Worm (Caenorhabditis elegans) whole organism, L3 larva: ENCODE results near the gene tag-322.

Source experiments
- R02D3.7 ChIP-seq: fragments of 150-350 bp; optimal IDR thresholded peaks from 2 replicates; lab custom pipeline; 2014; ENCODE audit warnings: missing biosample characterization, missing genetic modification characterization
- aly-2 ChIP-seq: fragments of 150-350 bp; optimal IDR thresholded peaks from 2 replicates; lab custom pipeline; 2014; ENCODE audit warnings: missing biosample characterization, missing genetic modification characterization
- ama-1 ChIP-seq: fragments of 150-350 bp; optimal IDR thresholded peaks from 2 replicates; lab custom pipeline; 2018
- ceh-16 ChIP-seq: sonication (generic microtip); optimal IDR thresholded peaks from 2 replicates; lab custom pipeline; 2017; ENCODE audit warnings: missing biosample characterization, missing genetic modification characterization
- ceh-28 ChIP-seq: fragments of 150-350 bp; optimal IDR thresholded peaks from 2 replicates; lab custom pipeline; 2014; ENCODE audit warnings: missing biosample characterization, missing genetic modification reagents, missing genetic modification characterization
- ceh-82 ChIP-seq: fragments of 150-350 bp; optimal IDR thresholded peaks from 2 replicates; lab custom pipeline; 2014; ENCODE audit warnings: missing biosample characterization, missing genetic modification characterization
- ceh-9 ChIP-seq: sonication (generic microtip); optimal IDR thresholded peaks from 2 replicates; lab custom pipeline; 2018; ENCODE audit warnings: missing biosample characterization, missing genetic modification characterization
- daf-12 ChIP-seq: fragments of 150-350 bp; optimal IDR thresholded peaks from 2 replicates; lab custom pipeline; 2014; ENCODE audit warnings: missing biosample characterization, missing genetic modification reagents, missing genetic modification characterization
- egl-27 ChIP-seq: sonication (generic microtip); optimal IDR thresholded peaks from 4 replicates; lab custom pipeline; 2017; ENCODE audit warnings: missing biosample characterization, missing genetic modification reagents, missing genetic modification characterization
- egl-5 ChIP-seq: fragments of 150-350 bp; optimal IDR thresholded peaks from 2 replicates; lab custom pipeline; 2017; ENCODE audit warnings: missing biosample characterization, missing genetic modification reagents, missing genetic modification characterization, inconsistent platforms
- elt-1 ChIP-seq: fragments of 150-350 bp; optimal IDR thresholded peaks from 2 replicates; lab custom pipeline; 2014; ENCODE audit warnings: missing biosample characterization, missing genetic modification characterization
- elt-2 ChIP-seq: sonication (generic microtip); optimal IDR thresholded peaks from 2 replicates; lab custom pipeline; 2016; ENCODE audit warnings: missing genetic modification reagents, mild to moderate bottlenecking, missing genetic modification characterization, missing compliant biosample characterization
- elt-3 ChIP-seq, 3 experiments: fragments of 150-350 bp in 1 of 3; sonication (generic microtip) in 2 of 3; optimal IDR thresholded peaks; 2 replicates in 2 of 3; 4 replicates in 1 of 3; lab custom pipeline; 2014 to 2017; ENCODE audit warnings: missing biosample characterization in 3 of 3, missing genetic modification characterization in 3 of 3
- fkh-10 ChIP-seq: sonication (generic microtip); optimal IDR thresholded peaks from 2 replicates; lab custom pipeline; 2017; ENCODE audit warnings: missing biosample characterization, missing genetic modification reagents, missing genetic modification characterization
- fkh-2 ChIP-seq: fragments of 150-350 bp; optimal IDR thresholded peaks from 2 replicates; lab custom pipeline; 2014; ENCODE audit warnings: missing biosample characterization, missing genetic modification reagents, missing genetic modification characterization
- fos-1 ChIP-seq: fragments of 150-350 bp; optimal IDR thresholded peaks from 2 replicates; lab custom pipeline; 2014; ENCODE audit warnings: missing biosample characterization, missing genetic modification characterization
- hmg-11 ChIP-seq: sonication (generic microtip); optimal IDR thresholded peaks from 2 replicates; lab custom pipeline; 2016; ENCODE audit warnings: missing genetic modification characterization, missing compliant biosample characterization
- jun-1 ChIP-seq: fragments of 150-350 bp; optimal IDR thresholded peaks from 2 replicates; lab custom pipeline; 2014; ENCODE audit warnings: missing biosample characterization, missing genetic modification reagents, missing genetic modification characterization
- lin-15B ChIP-seq: fragments of 150-350 bp; optimal IDR thresholded peaks from 2 replicates; lab custom pipeline; 2014; ENCODE audit warnings: missing biosample characterization, missing genetic modification characterization
- lin-39 ChIP-seq: fragments of 150-350 bp; optimal IDR thresholded peaks from 2 replicates; lab custom pipeline; 2018; ENCODE audit warnings: missing biosample characterization, missing genetic modification reagents, missing genetic modification characterization
- lsy-12 ChIP-seq: sonication (generic microtip); optimal IDR thresholded peaks from 2 replicates; lab custom pipeline; 2016; ENCODE audit warnings: mild to moderate bottlenecking, missing genetic modification characterization, missing compliant biosample characterization
- mml-1 ChIP-seq: fragments of 150-350 bp; sonication (generic microtip); optimal IDR thresholded peaks from 3 replicates; lab custom pipeline; 2014; ENCODE audit warnings: missing biosample characterization, missing genetic modification characterization
- nfya-1 ChIP-seq: sonication (generic microtip); optimal IDR thresholded peaks from 2 replicates; lab custom pipeline; 2017; ENCODE audit warnings: missing genetic modification characterization, mild to moderate bottlenecking, missing compliant biosample characterization, antibody characterized with exemption, moderate library complexity; ENCODE audit not compliant: insufficient read depth
- nhr-11 ChIP-seq: fragments of 150-350 bp; optimal IDR thresholded peaks from 2 replicates; lab custom pipeline; 2014; ENCODE audit warnings: missing biosample characterization, missing genetic modification characterization
- nhr-12 ChIP-seq: fragments of 150-350 bp; optimal IDR thresholded peaks from 2 replicates; lab custom pipeline; 2014; ENCODE audit warnings: missing biosample characterization, missing genetic modification characterization
- nhr-23 ChIP-seq: fragments of 150-350 bp; optimal IDR thresholded peaks from 2 replicates; lab custom pipeline; 2014; ENCODE audit warnings: missing biosample characterization, missing genetic modification reagents, missing genetic modification characterization
- nhr-25 ChIP-seq: sonication (generic microtip); optimal IDR thresholded peaks from 2 replicates; lab custom pipeline; 2017; ENCODE audit warnings: missing biosample characterization, missing genetic modification characterization
- nhr-28 ChIP-seq: fragments of 150-350 bp; optimal IDR thresholded peaks from 2 replicates; lab custom pipeline; 2014; ENCODE audit warnings: missing biosample characterization, missing genetic modification characterization
- nhr-43 ChIP-seq: sonication (generic microtip); optimal IDR thresholded peaks from 2 replicates; lab custom pipeline; 2016; ENCODE audit warnings: mild to moderate bottlenecking, missing genetic modification characterization, missing compliant biosample characterization; ENCODE audit not compliant: poor library complexity, severe bottlenecking
- nhr-67 ChIP-seq: fragments of 150-350 bp; optimal IDR thresholded peaks from 2 replicates; lab custom pipeline; 2014; ENCODE audit warnings: missing biosample characterization, missing genetic modification characterization
- nhr-76 ChIP-seq: fragments of 150-350 bp; sonication (generic microtip); optimal IDR thresholded peaks from 5 replicates; lab custom pipeline; 2014; ENCODE audit warnings: missing biosample characterization, missing genetic modification characterization
- nhr-77 ChIP-seq: fragments of 150-350 bp; optimal IDR thresholded peaks from 2 replicates; lab custom pipeline; 2014; ENCODE audit warnings: missing biosample characterization, missing genetic modification characterization
- pha-4 ChIP-seq: fragments of 150-350 bp; optimal IDR thresholded peaks from 2 replicates; lab custom pipeline; 2014; ENCODE audit warnings: missing biosample characterization, missing genetic modification reagents, missing genetic modification characterization
- pqm-1 ChIP-seq: fragments of 150-350 bp; optimal IDR thresholded peaks from 2 replicates; lab custom pipeline; 2017; ENCODE audit warnings: missing biosample characterization, missing genetic modification characterization, inconsistent platforms
- sea-2 ChIP-seq: fragments of 150-350 bp; sonication (generic microtip); optimal IDR thresholded peaks from 4 replicates; lab custom pipeline; 2014; ENCODE audit warnings: missing biosample characterization, missing genetic modification reagents, missing genetic modification characterization
- skn-1 ChIP-seq: fragments of 150-350 bp; optimal IDR thresholded peaks from 2 replicates; lab custom pipeline; 2014; ENCODE audit warnings: missing biosample characterization, missing genetic modification characterization
- snpc-4 ChIP-seq: fragments of 150-350 bp; optimal IDR thresholded peaks from 2 replicates; lab custom pipeline; 2014; ENCODE audit warnings: missing biosample characterization, missing genetic modification characterization
- tbx-2 ChIP-seq: sonication (generic microtip); optimal IDR thresholded peaks from 2 replicates; lab custom pipeline; 2016; ENCODE audit warnings: mild to moderate bottlenecking, missing genetic modification characterization, missing compliant biosample characterization
- unc-62 ChIP-seq: fragments of 150-350 bp; sonication (generic microtip); optimal IDR thresholded peaks from 4 replicates; lab custom pipeline; 2014; ENCODE audit warnings: missing biosample characterization, missing genetic modification reagents, missing genetic modification characterization
- zag-1 ChIP-seq: fragments of 150-350 bp; optimal IDR thresholded peaks from 2 replicates; lab custom pipeline; 2014; ENCODE audit warnings: missing biosample characterization, missing genetic modification characterization
- ztf-4 ChIP-seq: fragments of 150-350 bp; optimal IDR thresholded peaks from 2 replicates; lab custom pipeline; 2014; ENCODE audit warnings: missing biosample characterization, missing genetic modification characterization

The tag-322 gene

DNA sequence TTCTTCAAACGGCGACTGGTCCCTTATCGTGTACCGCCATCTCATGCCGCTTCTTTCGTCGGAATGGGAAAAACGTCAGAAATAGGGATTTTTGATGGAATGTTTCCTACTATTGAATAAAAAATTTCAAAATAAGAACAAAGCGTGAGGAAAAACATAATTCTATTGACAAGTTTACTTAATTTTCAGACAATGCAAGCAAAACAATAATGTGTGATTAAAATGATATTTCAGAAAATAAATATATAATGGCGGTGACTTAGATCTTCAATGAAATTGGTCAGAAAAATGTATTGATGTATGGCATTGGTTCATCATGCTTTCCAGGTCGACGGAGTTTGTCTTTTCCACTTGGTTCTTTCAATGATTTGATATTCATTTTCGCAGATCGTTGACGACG is 9.4 kb upstream of the tag-322 start, which contains the start of gene ntp-1:
TSS of gene ntp-1 (minus strand) at position 101 of the 400 bp plus-strand sequence.
- no peak for TF ChIP-seq tbx-2 (tag; lab: Kevin White, UChicago)
- no peak for TF ChIP-seq nfya-1 (tag; lab: Kevin White, UChicago)
- TF ChIP-seq aly-2 (tag; lab: Kevin White, UChicago), result no peak
- no peak for TF ChIP-seq elt-2
- no peak for TF ChIP-seq nhr-12 (tag; lab: Kevin White, UChicago)
- TF ChIP-seq ceh-16, result no peak
- no peak for TF ChIP-seq lsy-12 (tag; lab: Kevin White, UChicago)
- no peak for TF ChIP-seq nhr-67 (tag; lab: Kevin White, UChicago)
- no peak for TF ChIP-seq ztf-4 (tag; lab: Kevin White, UChicago)
- no peak for TF ChIP-seq elt-1
- no peak for TF ChIP-seq ceh-82 (tag; lab: Kevin White, UChicago)
- TF ChIP-seq jun-1 (tag; lab: Kevin White, UChicago), result no peak
- no peak for TF ChIP-seq lin-39 (tag; lab: Kevin White, UChicago)
- no peak for TF ChIP-seq hmg-11 (tag; lab: Kevin White, UChicago)
- TF ChIP-seq nhr-76, result no peak
- TF ChIP-seq, all 47 proteins: peak for 0

DNA sequence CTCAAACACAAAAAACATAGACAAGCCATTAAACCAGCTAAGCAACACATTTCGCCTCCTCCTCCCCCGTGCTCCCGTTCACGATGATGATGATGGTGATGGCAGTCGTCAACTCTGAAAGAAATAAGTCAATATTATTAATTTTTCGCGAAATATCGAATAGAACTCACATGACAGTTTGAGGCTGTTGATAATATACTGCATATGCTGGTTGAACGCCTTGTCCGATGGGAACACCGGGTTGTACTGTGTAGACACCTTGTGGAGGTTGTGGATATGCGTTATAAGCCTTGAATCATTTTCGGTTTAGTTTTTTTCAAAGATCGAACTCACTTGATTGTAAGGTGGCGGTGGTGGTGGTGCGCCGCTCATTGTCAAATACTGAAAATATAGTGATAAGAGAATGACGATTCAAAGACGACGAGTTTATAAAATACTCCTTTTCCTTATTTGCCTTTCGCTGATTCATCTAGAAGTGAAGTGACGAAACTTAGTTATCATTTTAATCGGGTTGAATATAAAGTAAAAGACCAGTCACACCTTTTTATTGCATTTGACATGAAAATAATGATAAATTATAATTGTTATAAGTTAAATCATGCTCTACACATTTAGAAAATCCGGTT is 6.6 kb upstream of the tag-322 start, which contains the start of gene C33H5.13:
TSS of gene C33H5.13 (minus strand) at position 443 of the 626 bp plus-strand sequence.
- no peak for TF ChIP-seq egl-5 (tag; lab: Kevin White, UChicago)
- TF ChIP-seq nhr-23, result no peak
- peak; percentile 79 for TF ChIP-seq elt-2
- no peak for TF ChIP-seq nhr-76
- TF ChIP-seq zag-1 (tag; lab: Kevin White, UChicago), result no peak
- peak; percentile 73 for TF ChIP-seq pqm-1 (tag; lab: Kevin White, UChicago)
- no peak for TF ChIP-seq fos-1 (tag; lab: Kevin White, UChicago)
- TF ChIP-seq daf-12 (tag; lab: Kevin White, UChicago), result no peak
- no peak for TF ChIP-seq elt-3 (tag; optimal IDR thresholded peaks at IDR 0.05; lab: Kevin White, UChicago)
- no peak for TF ChIP-seq egl-27 (tag; lab: Kevin White, UChicago)
- no peak for TF ChIP-seq tbx-2 (tag; lab: Kevin White, UChicago)
- TF ChIP-seq pha-4 (tag; lab: Kevin White, UChicago), result peak; percentile 49

DNA sequence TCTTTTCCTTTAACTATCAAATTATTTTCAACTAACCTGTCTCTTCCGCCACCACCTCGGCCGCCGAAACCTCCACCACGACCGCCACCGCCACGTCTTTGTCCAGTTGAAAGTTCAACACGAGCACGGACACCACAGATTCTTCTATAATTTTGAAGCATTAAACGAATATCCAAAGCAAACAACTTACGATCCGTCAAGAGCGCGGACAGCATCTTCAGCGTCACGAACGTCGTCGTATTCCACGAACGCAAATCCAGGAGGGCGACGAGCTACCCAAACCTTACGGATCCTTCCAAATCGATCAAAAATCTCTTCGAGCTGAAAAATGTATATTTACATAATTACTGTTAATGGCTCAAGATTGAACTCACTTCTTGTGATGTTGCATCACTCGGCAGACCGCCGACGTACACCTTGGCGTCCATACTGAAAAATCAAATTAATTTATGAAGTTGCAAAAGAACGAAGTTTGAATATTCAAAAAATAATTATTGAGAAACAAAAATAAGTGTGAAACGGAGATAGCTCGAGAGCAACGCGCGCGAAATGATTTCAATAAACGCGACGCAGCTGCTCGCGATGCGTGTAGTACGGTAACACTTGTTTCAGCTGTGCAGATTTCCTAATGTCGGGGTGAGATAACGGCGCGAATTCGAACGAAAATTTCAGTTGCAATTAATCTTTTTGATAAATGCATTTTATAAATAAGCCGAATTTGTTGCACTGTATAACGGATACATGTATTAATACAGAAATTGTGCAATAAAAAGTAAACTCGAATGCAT is 5.6 kb upstream of the tag-322 start, which contains the start of gene rsp-6:
TSS of gene rsp-6 (minus strand) at position 429 of the 788 bp plus-strand sequence.
- no peak for TF ChIP-seq ceh-9 (tag; lab: Kevin White, UChicago)
- peak; percentile 28 for TF ChIP-seq nhr-11 (tag; lab: Kevin White, UChicago)
- TF ChIP-seq pha-4 (tag; lab: Kevin White, UChicago), result peak; percentile 97
- TF ChIP-seq nhr-28, result no peak
- TF ChIP-seq pqm-1 (tag; lab: Kevin White, UChicago), result peak; percentile 44
- peak; percentile 57 for TF ChIP-seq elt-1
- TF ChIP-seq tbx-2 (tag; lab: Kevin White, UChicago), result no peak
- TF ChIP-seq nhr-43 (tag; lab: Kevin White, UChicago), result peak; percentile 64
- peak; percentile 9 for TF ChIP-seq egl-27 (tag; lab: Kevin White, UChicago)
- TF ChIP-seq daf-12 (tag; lab: Kevin White, UChicago), result no peak
- TF ChIP-seq snpc-4, result peak; percentile 82
- TF ChIP-seq nhr-76, result no peak
- TF ChIP-seq nhr-23, result peak; percentile 73
- TF ChIP-seq sea-2 (GFP tag; lab: Kevin White, UChicago), result no peak
- no peak for TF ChIP-seq ztf-4 (tag; lab: Kevin White, UChicago)
- TF ChIP-seq nfya-1 (tag; lab: Kevin White, UChicago), result peak; percentile 98
- TF ChIP-seq fkh-10, result no peak
- peak; percentile 28 for TF ChIP-seq unc-62 (GFP tag; lab: Kevin White, UChicago)
- TF ChIP-seq egl-5 (tag; lab: Kevin White, UChicago), result peak; percentile 96
- TF ChIP-seq elt-2, result peak; percentile 65
- no peak for TF ChIP-seq mml-1
- peak; percentile 78 for TF ChIP-seq nhr-25
- TF ChIP-seq lin-15B (tag; lab: Kevin White, UChicago), result peak; percentile 97
- no peak for TF ChIP-seq aly-2 (tag; lab: Kevin White, UChicago)
- TF ChIP-seq ceh-82 (tag; lab: Kevin White, UChicago), result no peak
- peak; percentile 59 for TF ChIP-seq jun-1 (tag; lab: Kevin White, UChicago)
- TF ChIP-seq elt-3 (tag; optimal IDR thresholded peaks at IDR 0.05; lab: Kevin White, UChicago), result no peak
- TF ChIP-seq R02D3.7 (tag; lab: Kevin White, UChicago), result peak; percentile 68
- TF ChIP-seq lsy-12 (tag; lab: Kevin White, UChicago), result peak; percentile 58
- TF ChIP-seq ama-1, result peak; percentile 75
- TF ChIP-seq ceh-28 (tag; lab: Kevin White, UChicago), result peak; percentile 40
- peak; percentile 98 for TF ChIP-seq lin-39 (tag; lab: Kevin White, UChicago)
- TF ChIP-seq nhr-77 (tag; lab: Kevin White, UChicago), result peak; percentile 4
- TF ChIP-seq fkh-2, result no peak
- peak; percentile 90 for TF ChIP-seq skn-1 (tag; lab: Kevin White, UChicago)
- peak; percentile 66 for TF ChIP-seq hmg-11 (tag; lab: Kevin White, UChicago)
- no peak for TF ChIP-seq nhr-67 (tag; lab: Kevin White, UChicago)
